Comparison of ENCODE assay signal across 1 fruit fly cellular context in the genomic region with DNA sequence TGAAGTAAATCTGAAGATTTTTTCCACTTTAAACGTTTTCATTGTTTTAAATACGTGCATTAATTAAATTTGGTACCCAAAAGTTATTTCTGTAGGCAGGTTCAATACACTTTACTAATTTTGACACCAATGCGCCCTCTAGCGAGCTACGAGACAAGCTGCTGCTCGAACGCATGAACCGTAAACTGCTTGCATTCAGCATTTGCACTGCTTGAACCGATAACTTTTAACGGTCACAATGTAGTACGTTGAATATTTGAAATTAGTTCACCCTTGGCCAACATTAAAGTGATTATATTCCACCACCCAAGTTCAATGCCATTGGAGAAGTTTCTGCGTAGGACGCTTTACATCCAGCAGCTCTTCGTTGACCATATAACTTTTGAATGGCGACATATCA.
TF ChIP-seq lines count a peak whose summit lies in the region.

No protein-coding gene starts in this region.

TF ChIP-seq in whole organism, embryonic, 481 proteins besides CTCF, POLR2A, EP300 and RAD21 (continued from another document):
- TF ChIP-seq Doc3 (GFP tag; IDR thresholded peaks at IDR 0.05; lab: Robert Waterston, UW; ENCODE audit: partially characterized antibody) (0 out of 3 replicates have a peak, but pooled peaks have one; percentile 8), sens-2 (GFP tag; IDR thresholded peaks at IDR 0.05; lab: Robert Waterston, UW) (no peak), CG14441 (GFP tag; IDR thresholded peaks at IDR 0.05; lab: Robert Waterston, UW) (0 out of 2 replicates have a peak, but pooled peaks have one; percentile 18), CG14860 (GFP tag; IDR thresholded peaks at IDR 0.05; lab: Robert Waterston, UW; ENCODE audit: partially characterized antibody) (peak; percentile 44; the same call in 1 of the 3 replicates), gfzf (GFP tag; optimal IDR thresholded peaks at IDR 0.05; lab: Kevin White, UChicago) (no peak), Myb (GFP tag; optimal IDR thresholded peaks at IDR 0.05; lab: Kevin White, UChicago) (peak; percentile 100), unc-4 (GFP tag; IDR thresholded peaks at IDR 0.05; lab: Robert Waterston, UW; ENCODE audit: partially characterized antibody) (no peak), CG4820 (GFP tag; optimal IDR thresholded peaks at IDR 0.05; lab: Kevin White, UChicago) (peak; percentile 71), Chrac-16 (GFP tag; optimal IDR thresholded peaks at IDR 0.05; lab: Kevin White, UChicago) (peak; percentile 17), CG17361 (GFP tag; IDR thresholded peaks at IDR 0.05; lab: Robert Waterston, UW) (no peak; the same call in 2 of the 3 replicates), CG4617 (GFP tag; optimal IDR thresholded peaks at IDR 0.05; lab: Kevin White, UChicago; ENCODE audit: borderline replicate concordance) (no peak), Drgx (GFP tag; IDR thresholded peaks at IDR 0.05; lab: Robert Waterston, UW) (no peak), vnd (GFP tag; IDR thresholded peaks at IDR 0.05; lab: Robert Waterston, UW; ENCODE audit: partially characterized antibody) (peak; percentile 42; the same call in 2 of the 3 replicates), gro (GFP tag; optimal IDR thresholded peaks at IDR 0.05; lab: Kevin White, UChicago) (no peak), pita (GFP tag; optimal IDR thresholded peaks at IDR 0.05; lab: Kevin White, UChicago) (peak; percentile 14), E2f2 (GFP tag; IDR thresholded peaks at IDR 0.05; lab: Robert Waterston, UW) (peak; percentile 42; the same call in 1 of the 2 replicates), ssp (GFP tag; IDR thresholded peaks at IDR 0.05; lab: Robert Waterston, UW) (peak; percentile 40; the same call in 1 of the 2 replicates), CG8478 (optimal IDR thresholded peaks at IDR 0.05; lab: Kevin White, UChicago) (peak; percentile 87), klu (GFP tag; IDR thresholded peaks at IDR 0.05; lab: Robert Waterston, UW) (0 out of 2 replicates have a peak, but pooled peaks have one; percentile 32), CG33213 (GFP tag; optimal IDR thresholded peaks at IDR 0.05; lab: Kevin White, UChicago) (peak; percentile 22), GATAe (GFP tag; conservative IDR thresholded peaks at IDR 0.05; lab: Robert Waterston, UW) (no peak), Ptx1 (GFP tag; IDR thresholded peaks at IDR 0.05; lab: Robert Waterston, UW) (peak; percentile 67), CG1529 (GFP tag; optimal IDR thresholded peaks at IDR 0.05; lab: Kevin White, UChicago) (no peak), Lhr (GFP tag; optimal IDR thresholded peaks at IDR 0.05; lab: Kevin White, UChicago) (peak; percentile 73), CG12659 (GFP tag; optimal IDR thresholded peaks at IDR 0.05; lab: Kevin White, UChicago) (no peak), sd (tag; optimal IDR thresholded peaks at IDR 0.05; lab: Kevin White, UChicago) (no peak), CG16813 (GFP tag; IDR thresholded peaks at IDR 0.05; lab: Robert Waterston, UW; ENCODE audit: partially characterized antibody) (peak; percentile 52; the same call in 2 of the 3 replicates), Dbx (GFP tag; IDR thresholded peaks at IDR 0.05; lab: Robert Waterston, UW) (no peak), CG1024 (GFP tag; IDR thresholded peaks at IDR 0.05; lab: Robert Waterston, UW) (0 out of 2 replicates have a peak, but pooled peaks have one; percentile 15), Meics (GFP tag; optimal IDR thresholded peaks at IDR 0.05; lab: Kevin White, UChicago) (no peak), CG8290 (GFP tag; optimal IDR thresholded peaks at IDR 0.05; lab: Kevin White, UChicago) (no peak), CG8290 (tag; optimal IDR thresholded peaks at IDR 0.05; lab: Kevin White, UChicago) (no peak), ind (GFP tag; optimal IDR thresholded peaks at IDR 0.05; lab: Kevin White, UChicago) (peak; percentile 26), CG3163 (GFP tag; optimal IDR thresholded peaks at IDR 0.05; lab: Kevin White, UChicago) (peak; percentile 30), Pdp1 (GFP tag; optimal IDR thresholded peaks at IDR 0.05; lab: Kevin White, UChicago) (peak in 1 of 2 experiments; percentile 34), Dref (GFP tag; IDR thresholded peaks at IDR 0.05; lab: Robert Waterston, UW) (peak; percentile 91), CG12104 (GFP tag; optimal IDR thresholded peaks at IDR 0.05; lab: Kevin White, UChicago) (no peak), sens (GFP tag; lab: Kevin White, UChicago) (no peak), jumu (GFP tag; optimal IDR thresholded peaks at IDR 0.05; lab: Kevin White, UChicago) (peak; percentile 1), CG9876 (GFP tag; optimal IDR thresholded peaks at IDR 0.05; lab: Kevin White, UChicago) (peak; percentile 15), hbn (GFP tag; IDR thresholded peaks at IDR 0.05; lab: Robert Waterston, UW; ENCODE audit: partially characterized antibody) (peak; percentile 23; the same call in 1 of the 2 replicates), CG12942 (GFP tag; optimal IDR thresholded peaks at IDR 0.05; lab: Kevin White, UChicago) (no peak), zen (tag; optimal IDR thresholded peaks at IDR 0.05; lab: Kevin White, UChicago) (peak; percentile 29), YL-1 (GFP tag; optimal IDR thresholded peaks at IDR 0.05; lab: Kevin White, UChicago) (no peak), CG11696 (GFP tag; IDR thresholded peaks at IDR 0.05; lab: Robert Waterston, UW) (no peak), zfh1 (GFP tag; IDR thresholded peaks at IDR 0.05; lab: Robert Waterston, UW) (peak; percentile 5; the same call in 1 of the 3 replicates)
